Worm (Caenorhabditis elegans): Measurements from ENCODE around the gene tax-4.

DNA sequence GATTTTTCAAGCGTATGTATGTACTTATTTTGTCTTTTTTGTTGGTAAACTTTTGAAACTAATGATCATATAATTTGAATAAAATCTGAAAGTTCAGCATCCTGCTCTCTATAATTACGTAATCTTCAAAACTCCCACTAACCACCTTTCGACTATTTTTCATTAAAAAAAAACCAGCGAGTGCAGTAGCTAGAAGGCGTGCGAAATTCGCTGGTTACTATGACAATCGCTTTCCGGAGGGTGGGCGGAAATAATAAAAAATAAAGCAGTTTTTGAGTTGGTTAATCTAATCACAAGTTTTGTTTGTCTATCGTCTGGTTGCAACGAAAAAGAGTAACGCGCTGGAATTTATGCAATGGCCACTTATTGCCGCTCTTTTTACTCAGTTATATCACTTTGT, 26.6 kb upstream of the tax-4 start, which contains the start of gene irld-34:
- TF ChIP-seq sox-4 (tag; optimal IDR thresholded peaks at IDR 0.05), result no peak
- no peak for TF ChIP-seq K09A11.1 (tag; optimal IDR thresholded peaks at IDR 0.05; ENCODE audit: insufficient read depth)
- TF ChIP-seq elt-2 (tag; optimal IDR thresholded peaks at IDR 0.05), result no peak
- no peak for TF ChIP-seq ceh-31 (tag; optimal IDR thresholded peaks at IDR 0.05)
- TF ChIP-seq lin-11 (tag; optimal IDR thresholded peaks at IDR 0.05), result no peak
- no peak for TF ChIP-seq nhr-11 (tag; optimal IDR thresholded peaks at IDR 0.05)
- TF ChIP-seq ceh-18 (tag; optimal IDR thresholded peaks at IDR 0.05), result no peak
- no peak for TF ChIP-seq npax-4 (tag; optimal IDR thresholded peaks at IDR 0.05)
- TF ChIP-seq ama-1 (optimal IDR thresholded peaks at IDR 0.05), result no peak
- TF ChIP-seq ztf-16 (tag; optimal IDR thresholded peaks at IDR 0.05), result no peak
- TF ChIP-seq nhr-232 (tag; optimal IDR thresholded peaks at IDR 0.05), result no peak
- TF ChIP-seq ceh-9 (tag; optimal IDR thresholded peaks at IDR 0.05), result no peak

All from whole organism, late embryonic.